Worm (Caenorhabditis elegans): ENCODE measurements around the gene Y65A5A.2.

- TF ChIP-seq ZK546.5 (tag; optimal IDR thresholded peaks at IDR 0.05) (no peak), nhr-12 (tag; optimal IDR thresholded peaks at IDR 0.05) (no peak), egl-5 (tag; optimal IDR thresholded peaks at IDR 0.05) (no peak), nfya-1 (tag; optimal IDR thresholded peaks at IDR 0.05; ENCODE audit: insufficient read depth) (no peak), aly-2 (tag; optimal IDR thresholded peaks at IDR 0.05) (no peak), zag-1 (tag; optimal IDR thresholded peaks at IDR 0.05) (no peak), ztf-4 (tag; optimal IDR thresholded peaks at IDR 0.05) (no peak), pqm-1 (tag; optimal IDR thresholded peaks at IDR 0.05) (no peak)
Observed at ce11 chrIV:16446664-16447063, 34.8 kb downstream of the Y65A5A.2 start.
